Worm (Caenorhabditis elegans): ENCODE data around the gene bbs-2.

The bbs-2 gene

ce11 chrIV:7976210-7976609 is 42.4 kb downstream of the bbs-2 start, which contains the start of gene F57H12.6:
F57H12.6 (minus strand) TSS chrIV:7976310.
- TF ChIP-seq aha-1 (tag) = peak; percentile 84
- no peak for TF ChIP-seq madf-5 (GFP tag; IDR thresholded peaks at IDR 0.05)

- no peak for TF ChIP-seq snpc-4 (tag; optimal IDR thresholded peaks at IDR 0.05)
- TF ChIP-seq spr-1 (tag; optimal IDR thresholded peaks at IDR 0.05) = no peak
- TF ChIP-seq nhr-48 (tag; optimal IDR thresholded peaks at IDR 0.05) = no peak
- TF ChIP-seq madf-5 (GFP tag; IDR thresholded peaks at IDR 0.05) = no peak
- no peak for TF ChIP-seq daf-8 (GFP tag; IDR thresholded peaks at IDR 0.05)
- TF ChIP-seq aha-1 (tag) = peak; percentile 49
- peak in 1 of 2 experiments; percentile 14 for TF ChIP-seq unc-62 (GFP tag; optimal IDR thresholded peaks at IDR 0.05 in 1 of 2)
- no peak for TF ChIP-seq unc-62 (tag; optimal IDR thresholded peaks at IDR 0.05)
These were observed 43.7 kb downstream of the bbs-2 start, which contains the start of gene ora-1 for ce11 chrIV:7977452-7977940. ora-1 (plus strand) TSS chrIV:7977890.

ce11 chrIV:7979588-7979987 is 45.8 kb downstream of the bbs-2 start, which contains the start of gene unc-24:
unc-24 (plus strand) TSS chrIV:7979870.
- TF ChIP-seq unc-62 (GFP tag; optimal IDR thresholded peaks at IDR 0.05 in 1 of 2) (peak in 1 of 2 experiments; percentile 45), unc-62 (tag; optimal IDR thresholded peaks at IDR 0.05) (no peak), zag-1 (tag; optimal IDR thresholded peaks at IDR 0.05) (no peak), nhr-76 (tag; optimal IDR thresholded peaks at IDR 0.05) (no peak), mdl-1 (tag; optimal IDR thresholded peaks at IDR 0.05) (peak in 1 of 2 experiments; percentile 3), jun-1 (tag; optimal IDR thresholded peaks at IDR 0.05) (no peak), ceh-82 (tag; optimal IDR thresholded peaks at IDR 0.05) (no peak), ceh-32 (tag; optimal IDR thresholded peaks at IDR 0.05; ENCODE audit: poor library complexity) (no peak), aha-1 (tag) (peak; percentile 87)

- TF ChIP-seq lsy-2 (tag; optimal IDR thresholded peaks at IDR 0.05) (peak in 1 of 2 experiments; percentile 61), daf-16 (GFP tag; optimal IDR thresholded peaks at IDR 0.05) (no peak), daf-16 (tag; optimal IDR thresholded peaks at IDR 0.05) (peak; percentile 17), dve-1 (tag; optimal IDR thresholded peaks at IDR 0.05; ENCODE audit: insufficient read depth) (peak; percentile 40), dpl-1 (GFP tag; optimal IDR thresholded peaks at IDR 0.05) (peak; percentile 42), rbr-2 (tag; optimal IDR thresholded peaks at IDR 0.05) (peak; percentile 33), nhr-6 (tag; optimal IDR thresholded peaks at IDR 0.05) (peak; percentile 2), jun-1 (tag; optimal IDR thresholded peaks at IDR 0.05) (no peak), mep-1 (tag; optimal IDR thresholded peaks at IDR 0.05) (peak; percentile 53), T20F7.1 (GFP tag; optimal IDR thresholded peaks at IDR 0.05) (peak; percentile 33), hmg-1.1 (GFP tag; IDR thresholded peaks at IDR 0.05) (0 out of 2 replicates have a peak, but pooled peaks have one; percentile 7), hlh-11 (tag; optimal IDR thresholded peaks at IDR 0.05) (peak; percentile 31), ztf-11 (tag; optimal IDR thresholded peaks at IDR 0.05) (no peak), hlh-30 (tag; optimal IDR thresholded peaks at IDR 0.05; ENCODE audit: insufficient read depth) (peak; percentile 64), mdl-1 (tag; optimal IDR thresholded peaks at IDR 0.05) (peak in 1 of 2 experiments; percentile 82), mxl-3 (GFP tag; optimal IDR thresholded peaks at IDR 0.05) (peak; percentile 85), lir-3 (tag; optimal IDR thresholded peaks at IDR 0.05) (no peak)
These were observed 48.3 kb downstream of the bbs-2 start, which contains the start of gene arf-5 for ce11 chrIV:7982024-7982576. arf-5 (plus strand) TSS chrIV:7982526.

- TF ChIP-seq ceh-82 (tag; optimal IDR thresholded peaks at IDR 0.05) (no peak), lin-1 (GFP tag; IDR thresholded peaks at IDR 0.05) (no peak), D1046.2 (GFP tag; IDR thresholded peaks at IDR 0.05) (no peak), set-16 (GFP tag; IDR thresholded peaks at IDR 0.05) (no peak), gei-8 (GFP tag; optimal IDR thresholded peaks at IDR 0.05) (no peak), ctbp-1 (GFP tag; IDR thresholded peaks at IDR 0.05) (no peak), dpl-1 (GFP tag; optimal IDR thresholded peaks at IDR 0.05) (no peak), unc-130 (GFP tag; optimal IDR thresholded peaks at IDR 0.05) (no peak), ceh-20 (GFP tag; IDR thresholded peaks at IDR 0.05) (no peak), zag-1 (tag; optimal IDR thresholded peaks at IDR 0.05) (no peak), sdz-12 (GFP tag; optimal IDR thresholded peaks at IDR 0.05) (no peak), zfp-2 (tag; optimal IDR thresholded peaks at IDR 0.05) (no peak), nhr-76 (tag; optimal IDR thresholded peaks at IDR 0.05) (no peak), pqm-1 (tag; optimal IDR thresholded peaks at IDR 0.05) (no peak), dmd-9 (GFP tag; IDR thresholded peaks at IDR 0.05) (no peak), hmg-1.1 (GFP tag; IDR thresholded peaks at IDR 0.05) (no peak), dve-1 (tag; optimal IDR thresholded peaks at IDR 0.05; ENCODE audit: insufficient read depth) (no peak), rbr-2 (tag; optimal IDR thresholded peaks at IDR 0.05) (no peak), F10B5.3 (tag; optimal IDR thresholded peaks at IDR 0.05) (no peak)
These were observed 49.2 kb downstream of the bbs-2 start for ce11 chrIV:7983021-7983420.
